Fruit fly (Drosophila melanogaster): ENCODE measurements around the gene Rop.

The Rop gene

dm6 chr3L:4103258-4104247, 35.2 kb downstream of the Rop start, which contains the start of gene Fit1 (continued):
- TF ChIP-seq CG16815 (GFP tag; optimal IDR thresholded peaks at IDR 0.05) (no peak), CG17612 (GFP tag; IDR thresholded peaks at IDR 0.05) (no peak), CG14441 (GFP tag; IDR thresholded peaks at IDR 0.05) (no peak), Hsf (GFP tag; optimal IDR thresholded peaks at IDR 0.05) (no peak), ash1 (GFP tag; optimal IDR thresholded peaks at IDR 0.05) (no peak), so (GFP tag; IDR thresholded peaks at IDR 0.05) (no peak; the same call in 2 of the 3 replicates), az2 (GFP tag; optimal IDR thresholded peaks at IDR 0.05) (no peak), stwl (tag; optimal IDR thresholded peaks at IDR 0.05) (no peak), CG34422 (GFP tag; IDR thresholded peaks at IDR 0.05) (peak; percentile 55; the same call in 1 of the 3 replicates)

dm6 chr3L:4102496-4103257, 36.1 kb downstream of the Rop start, which contains the start of gene CG14995:
CG14995 (minus strand) TSS chr3L:4103256.
- TF ChIP-seq CG17186 (GFP tag; optimal IDR thresholded peaks at IDR 0.05): no peak
- TF ChIP-seq CG10462 (GFP tag; optimal IDR thresholded peaks at IDR 0.05): no peak
- no peak for TF ChIP-seq CG6654 (GFP tag; optimal IDR thresholded peaks at IDR 0.05)
- TF ChIP-seq CG7271 (tag; optimal IDR thresholded peaks at IDR 0.05): no peak
- TF ChIP-seq CG30020 (tag; optimal IDR thresholded peaks at IDR 0.05): no peak
- TF ChIP-seq br (optimal IDR thresholded peaks at IDR 0.05): no peak
- TF ChIP-seq gfzf (GFP tag; optimal IDR thresholded peaks at IDR 0.05): no peak
- no peak for TF ChIP-seq pnt (GFP tag; optimal IDR thresholded peaks at IDR 0.05)
- peak; percentile 74 for TF ChIP-seq Dll (GFP tag; IDR thresholded peaks at IDR 0.05; ENCODE audit: partially characterized antibody)
- no peak for TF ChIP-seq Poxn (GFP tag; IDR thresholded peaks at IDR 0.05)
- TF ChIP-seq peb (GFP tag; IDR thresholded peaks at IDR 0.05): no peak
- peak; percentile 56 for TF ChIP-seq stwl (tag; optimal IDR thresholded peaks at IDR 0.05)
- no peak for TF ChIP-seq jing (GFP tag; optimal IDR thresholded peaks at IDR 0.05)
- TF ChIP-seq Nf-YC (tag; optimal IDR thresholded peaks at IDR 0.05): peak; percentile 31
- no peak for TF ChIP-seq sqz (GFP tag; optimal IDR thresholded peaks at IDR 0.05)
- no peak for TF ChIP-seq so (GFP tag; IDR thresholded peaks at IDR 0.05)
- no peak for TF ChIP-seq ash1 (GFP tag; optimal IDR thresholded peaks at IDR 0.05)
- TF ChIP-seq pan (optimal IDR thresholded peaks at IDR 0.05): no peak
- TF ChIP-seq pan (GFP tag; optimal IDR thresholded peaks at IDR 0.05 in 1 of 2, IDR thresholded peaks at IDR 0.05 in 1 of 2): no peak
- no peak for TF ChIP-seq gcm (GFP tag; optimal IDR thresholded peaks at IDR 0.05)
- no peak for TF ChIP-seq CG6683 (GFP tag; optimal IDR thresholded peaks at IDR 0.05)
- no peak for TF ChIP-seq nmo (GFP tag; optimal IDR thresholded peaks at IDR 0.05)
- no peak for TF ChIP-seq CG15479 (GFP tag; optimal IDR thresholded peaks at IDR 0.05)
- TF ChIP-seq CG4730 (GFP tag; IDR thresholded peaks at IDR 0.05): no peak
- no peak for TF ChIP-seq CG11247 (GFP tag; IDR thresholded peaks at IDR 0.05)
- no peak for TF ChIP-seq Hr39 (optimal IDR thresholded peaks at IDR 0.05)
- TF ChIP-seq lmd (GFP tag; IDR thresholded peaks at IDR 0.05): no peak
- TF ChIP-seq CG15696 (tag; optimal IDR thresholded peaks at IDR 0.05): no peak
- no peak for TF ChIP-seq CG17612 (GFP tag; IDR thresholded peaks at IDR 0.05)
- no peak for TF ChIP-seq CG18011 (GFP tag; optimal IDR thresholded peaks at IDR 0.05)
- peak; percentile 44 for TF ChIP-seq CG12769 (tag; optimal IDR thresholded peaks at IDR 0.05)
- TF ChIP-seq CG11456 (GFP tag; IDR thresholded peaks at IDR 0.05): no peak
- TF ChIP-seq NK7.1 (GFP tag; optimal IDR thresholded peaks at IDR 0.05): no peak
- no peak for TF ChIP-seq CG8359 (GFP tag; optimal IDR thresholded peaks at IDR 0.05; ENCODE audit: borderline replicate concordance)
- TF ChIP-seq CG3838 (GFP tag; optimal IDR thresholded peaks at IDR 0.05): no peak
- TF ChIP-seq CG2202 (tag; optimal IDR thresholded peaks at IDR 0.05): no peak
- TF ChIP-seq Elba2 (GFP tag; optimal IDR thresholded peaks at IDR 0.05): peak; percentile 84
- TF ChIP-seq Dfd (GFP tag; optimal IDR thresholded peaks at IDR 0.05): no peak
- no peak for TF ChIP-seq Taf1 (GFP tag; IDR thresholded peaks at IDR 0.05)
- no peak for TF ChIP-seq CG3065 (GFP tag; optimal IDR thresholded peaks at IDR 0.05)
- no peak for TF ChIP-seq Sry-β (GFP tag; optimal IDR thresholded peaks at IDR 0.05)
